Worm (Caenorhabditis elegans): ENCODE results near the gene cct-2.

ce11 chrII:8922140-8922539 is 5.4 kb upstream of the cct-2 start, which contains the start of gene B0457.6:
- no peak for TF ChIP-seq ztf-11 (tag; optimal IDR thresholded peaks at IDR 0.05)
- no peak for TF ChIP-seq nhr-237 (tag; optimal IDR thresholded peaks at IDR 0.05)
- no peak for TF ChIP-seq lin-13 (GFP tag; optimal IDR thresholded peaks at IDR 0.05)
- no peak for TF ChIP-seq nhr-25 (tag; optimal IDR thresholded peaks at IDR 0.05)
- TF ChIP-seq nhr-23 (tag; optimal IDR thresholded peaks at IDR 0.05), result no peak
- TF ChIP-seq elt-3 (tag; optimal IDR thresholded peaks at IDR 0.05), result no peak

Data from whole organism, L2 larva.